Worm (Caenorhabditis elegans) whole organism, midembryonic: ENCODE results near the gene K07B1.7.

Experiments
- med-1 ChIP-seq: sonication (generic microtip); optimal IDR thresholded peaks from 2 replicates; lab custom pipeline; 2017; ENCODE audit warnings: missing genetic modification characterization, mild to moderate bottlenecking, missing compliant biosample characterization, antibody characterized with exemption, missing genetic modification reagents; ENCODE audit not compliant: insufficient read depth
- ref-1 ChIP-seq: fragments of 200-800 bp; sonication (Bioruptor generic); conservative IDR thresholded peaks from 2 replicates; pipeline ENCODE4 v1.3.6; 2022; ENCODE audit warnings: missing genetic modification reagents, missing genetic modification characterization, missing compliant biosample characterization
- tab-1 ChIP-seq: fragments of 200-800 bp; sonication (Bioruptor generic); IDR thresholded peaks from 2 replicates; pipeline ENCODE4 v1.3.6; 2022; ENCODE audit warnings: missing genetic modification characterization, missing compliant biosample characterization
- ztf-23 ChIP-seq: fragments of 200-800 bp; sonication (Bioruptor generic); IDR thresholded peaks from 2 replicates; pipeline ENCODE4 v1.3.6; 2022; ENCODE audit warnings: missing genetic modification reagents, missing genetic modification characterization, missing compliant biosample characterization

- TF ChIP-seq ztf-23 (GFP tag; lab: Robert Waterston, UW) (no peak), ref-1 (GFP tag; lab: Robert Waterston, UW) (no peak), tab-1 (GFP tag; lab: Robert Waterston, UW) (no peak), med-1 (GFP tag; lab: Kevin White, UChicago) (no peak)
These were observed 13.3 kb downstream of the K07B1.7 start, which contains the start of gene acl-14 for ce11 chrV:9333316-9334048.
